Fruit fly (Drosophila melanogaster) whole organism, wandering third instar larva: ENCODE results near the gene fzo.

ENCODE experiments used
- CG9705 ChIP-seq: fragments of 200-800 bp; sonication (Bioruptor generic); optimal IDR thresholded peaks from 2 replicates; lab custom pipeline; 2018; ENCODE audit warnings: missing biosample characterization, mild to moderate bottlenecking, missing genetic modification characterization
- Hr83 ChIP-seq: fragments of 200-300 bp; sonication (Bioruptor generic); optimal IDR thresholded peaks from 2 replicates; lab custom pipeline; 2016; ENCODE audit warnings: missing biosample characterization, mild to moderate bottlenecking, missing genetic modification characterization, moderate library complexity; ENCODE audit not compliant: poor library complexity, severe bottlenecking
- Myc ChIP-seq: fragments of >200 bp; optimal IDR thresholded peaks from 2 replicates; lab custom pipeline; 2017
- brk ChIP-seq: fragments of 200-800 bp; sonication (Bioruptor generic); optimal IDR thresholded peaks from 2 replicates; lab custom pipeline; 2016; ENCODE audit warnings: missing biosample characterization, mild to moderate bottlenecking, missing genetic modification characterization
- ey ChIP-seq: fragments of 200-800 bp; sonication (Bioruptor generic); optimal IDR thresholded peaks from 2 replicates; lab custom pipeline; 2016; ENCODE audit warnings: missing biosample characterization, missing genetic modification characterization
- sv ChIP-seq: fragments of 200-800 bp; sonication (Bioruptor generic); optimal IDR thresholded peaks from 3 replicates; lab custom pipeline; 2016; ENCODE audit warnings: missing biosample characterization, missing genetic modification characterization
- usp ChIP-seq: fragments of >200 bp; optimal IDR thresholded peaks from 2 replicates; lab custom pipeline; 2017; ENCODE audit warnings: missing biosample characterization, missing genetic modification characterization
- woc ChIP-seq: sonication (Bioruptor generic); optimal IDR thresholded peaks from 2 replicates; lab custom pipeline; 2016; ENCODE audit warnings: missing biosample characterization, mild to moderate bottlenecking, missing genetic modification characterization

dm6 chr3R:23221003-23221679 lies 17.3 kb upstream of the fzo start:
- TF ChIP-seq Hr83 (no peak), woc (GFP tag; lab: Kevin White, UChicago) (no peak), CG9705 (GFP tag; lab: Kevin White, UChicago) (no peak), ey (no peak), sv (GFP tag; lab: Kevin White, UChicago) (no peak), usp (GFP tag; lab: Kevin White, UChicago) (no peak), Myc (lab: Kevin White, UChicago) (no peak), brk (GFP tag; lab: Kevin White, UChicago) (no peak)
